Fruit fly (Drosophila melanogaster): ENCODE measurements around the gene CG2955.

DNA sequence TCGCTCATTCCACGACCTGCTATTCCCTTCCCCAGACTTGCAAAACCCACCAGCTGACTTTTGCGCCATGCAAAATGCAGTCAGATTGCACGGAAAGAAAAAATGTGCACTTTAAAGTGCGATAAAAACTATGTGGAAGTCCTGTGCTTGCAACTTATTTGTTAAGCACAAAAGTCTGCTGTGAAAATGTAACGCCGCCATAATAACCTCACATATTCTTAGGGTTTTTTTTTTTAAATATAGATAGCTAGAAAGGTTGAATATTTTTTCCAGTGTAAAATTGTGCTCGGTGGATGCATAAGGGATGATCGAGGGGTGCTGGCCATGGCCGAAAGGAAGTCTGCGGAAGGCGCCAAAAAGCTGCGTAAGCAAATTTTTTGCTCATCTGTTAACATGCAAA, 38.9 kb upstream of the CG2955 start:
- TF ChIP-seq cyc (GFP tag; optimal IDR thresholded peaks at IDR 0.05): peak; percentile 13
- peak; percentile 74 for TF ChIP-seq svp (GFP tag)
- TF ChIP-seq CG31627 (GFP tag; optimal IDR thresholded peaks at IDR 0.05): peak; percentile 39
- peak; percentile 23 for TF ChIP-seq CG6792 (GFP tag; optimal IDR thresholded peaks at IDR 0.05)
- TF ChIP-seq Sox15 (GFP tag; optimal IDR thresholded peaks at IDR 0.05): no peak
